Worm (Caenorhabditis elegans): ENCODE measurements around the gene T11G6.5.
A peak's percentile ranks its signal among the peaks of the same experiment; 100 is the strongest.

DNA sequence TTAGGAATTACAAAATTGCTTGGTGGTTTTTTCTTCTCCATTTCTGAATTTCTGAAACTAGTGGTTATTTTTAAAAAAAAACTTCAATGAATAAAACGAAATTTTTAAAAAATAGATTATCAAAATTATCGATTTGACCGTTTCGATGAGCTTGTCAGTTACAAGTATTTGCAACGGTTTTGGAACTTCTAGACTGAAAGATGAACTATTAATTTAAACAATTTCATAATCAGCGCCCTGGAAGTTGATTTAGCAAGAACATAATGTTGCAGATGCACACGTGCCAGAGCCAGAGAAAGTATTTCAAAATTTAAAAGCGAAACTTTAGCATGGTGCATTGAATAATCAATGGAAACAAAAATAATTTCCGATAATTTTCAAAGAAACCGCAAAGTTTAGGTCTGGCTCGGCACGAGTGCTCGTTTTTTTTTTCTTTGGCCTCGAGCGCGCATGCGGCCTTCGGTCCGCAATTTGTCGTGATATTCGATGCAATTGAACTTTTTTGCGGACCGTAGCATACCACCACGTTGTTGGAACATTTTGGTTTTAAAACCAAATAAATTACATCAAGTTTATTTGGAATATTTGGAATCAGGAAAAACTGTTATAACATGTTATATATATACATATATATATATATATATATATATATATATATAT, at the start of gene T11G6.5:
- TF ChIP-seq dpl-1 (GFP tag; optimal IDR thresholded peaks at IDR 0.05) (peak; percentile 36), snpc-4 (tag; optimal IDR thresholded peaks at IDR 0.05) (no peak)
